Worm (Caenorhabditis elegans): ENCODE data around the gene tag-123.

The tag-123 gene

ce11 chrX:8423199-8423598 is 1.3 kb upstream of the tag-123 start:
- no peak for TF ChIP-seq Y67H2A.10 (GFP tag; conservative IDR thresholded peaks at IDR 0.05)
- TF ChIP-seq Y56A3A.18 (GFP tag; IDR thresholded peaks at IDR 0.05) = no peak
- no peak for TF ChIP-seq nfyb-1 (GFP tag; IDR thresholded peaks at IDR 0.05)
- peak; percentile 18 for TF ChIP-seq nhr-80 (tag; optimal IDR thresholded peaks at IDR 0.05)
- TF ChIP-seq nhr-90 (tag; optimal IDR thresholded peaks at IDR 0.05) = no peak
- no peak for TF ChIP-seq attf-3 (GFP tag; conservative IDR thresholded peaks at IDR 0.05)
- TF ChIP-seq aptf-3 (GFP tag; IDR thresholded peaks at IDR 0.05) = no peak
- TF ChIP-seq ceh-100 (GFP tag; IDR thresholded peaks at IDR 0.05) = no peak
- TF ChIP-seq F57A8.1 (GFP tag; optimal IDR thresholded peaks at IDR 0.05) = no peak
- TF ChIP-seq atf-7 (tag; optimal IDR thresholded peaks at IDR 0.05) = no peak
- no peak for TF ChIP-seq ama-1 (optimal IDR thresholded peaks at IDR 0.05)
- TF ChIP-seq ama-1 (GFP tag; optimal IDR thresholded peaks at IDR 0.05) = no peak
- TF ChIP-seq ztf-25 (GFP tag; IDR thresholded peaks at IDR 0.05) = no peak
- no peak for TF ChIP-seq ztf-6 (GFP tag; IDR thresholded peaks at IDR 0.05)
- no peak for TF ChIP-seq Y53G8AR.9 (GFP tag; conservative IDR thresholded peaks at IDR 0.05)
- no peak for TF ChIP-seq lin-35 (GFP tag; optimal IDR thresholded peaks at IDR 0.05)
- TF ChIP-seq cebp-1 (GFP tag; IDR thresholded peaks at IDR 0.05) = no peak
- TF ChIP-seq cebp-1 (tag; optimal IDR thresholded peaks at IDR 0.05) = peak; percentile 12

- TF ChIP-seq lin-35 (GFP tag; optimal IDR thresholded peaks at IDR 0.05) = no peak
- TF ChIP-seq ztf-18 (tag; optimal IDR thresholded peaks at IDR 0.05) = no peak
- TF ChIP-seq let-526 (GFP tag; IDR thresholded peaks at IDR 0.05) = no peak
- TF ChIP-seq xnd-1 (tag; optimal IDR thresholded peaks at IDR 0.05) = no peak
- no peak for TF ChIP-seq D2030.7 (GFP tag; IDR thresholded peaks at IDR 0.05)
- TF ChIP-seq K11D2.4 (GFP tag; IDR thresholded peaks at IDR 0.05) = no peak
- no peak for TF ChIP-seq gei-17 (GFP tag; optimal IDR thresholded peaks at IDR 0.05)
- no peak for TF ChIP-seq cebp-1 (GFP tag; IDR thresholded peaks at IDR 0.05)
- TF ChIP-seq cebp-1 (tag; optimal IDR thresholded peaks at IDR 0.05) = no peak
- peak; percentile 35 for TF ChIP-seq atf-7 (tag; optimal IDR thresholded peaks at IDR 0.05)
- no peak for TF ChIP-seq bed-2 (GFP tag; IDR thresholded peaks at IDR 0.05)
- TF ChIP-seq mcd-1 (GFP tag; IDR thresholded peaks at IDR 0.05) = no peak
- TF ChIP-seq attf-3 (GFP tag; conservative IDR thresholded peaks at IDR 0.05) = no peak
- no peak for TF ChIP-seq F33H1.4 (GFP tag; IDR thresholded peaks at IDR 0.05)
- no peak for TF ChIP-seq nfya-2 (GFP tag; IDR thresholded peaks at IDR 0.05)
- peak; percentile 38 for TF ChIP-seq nhr-80 (tag; optimal IDR thresholded peaks at IDR 0.05)
- no peak for TF ChIP-seq athp-1 (tag; optimal IDR thresholded peaks at IDR 0.05)
- peak in 1 of 2 experiments; percentile 35 for TF ChIP-seq let-607 (tag; optimal IDR thresholded peaks at IDR 0.05)
- TF ChIP-seq unc-62 (GFP tag; optimal IDR thresholded peaks at IDR 0.05) = peak; percentile 72
- TF ChIP-seq madf-10 (tag; optimal IDR thresholded peaks at IDR 0.05) = no peak
- TF ChIP-seq lin-54 (GFP tag; optimal IDR thresholded peaks at IDR 0.05) = no peak
- no peak for TF ChIP-seq nhr-120 (GFP tag; IDR thresholded peaks at IDR 0.05)
- no peak for TF ChIP-seq attf-6 (GFP tag; IDR thresholded peaks at IDR 0.05)
- no peak for TF ChIP-seq lin-26 (GFP tag; IDR thresholded peaks at IDR 0.05)
These were observed 261 bp downstream of the tag-123 start for ce11 chrX:8421594-8421993.

DNA sequence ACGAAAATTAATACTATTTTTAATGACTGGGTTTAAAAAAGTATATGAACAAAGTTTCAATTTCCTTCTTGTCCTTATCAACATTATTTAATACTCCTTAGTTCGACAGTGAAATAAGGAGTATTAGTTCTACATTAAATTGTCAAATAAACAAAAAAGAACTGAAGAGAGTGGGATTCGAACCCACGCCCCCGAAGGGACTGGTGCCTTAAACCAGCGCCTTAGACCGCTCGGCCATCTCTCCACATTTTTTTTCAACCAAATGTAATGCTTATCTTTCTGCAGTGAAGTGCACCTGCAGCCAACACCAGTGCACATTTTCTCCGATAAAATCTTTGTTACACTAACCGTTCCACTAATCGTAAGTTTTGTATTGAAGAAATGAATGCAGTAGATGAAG is 2.6 kb downstream of the tag-123 start:
- TF ChIP-seq snpc-1.1 (tag; optimal IDR thresholded peaks at IDR 0.05; ENCODE audit: insufficient read depth) (no peak), egrh-3 (GFP tag; IDR thresholded peaks at IDR 0.05) (0 out of 2 replicates have a peak, but pooled peaks have one; percentile 26), snpc-3.4 (tag; optimal IDR thresholded peaks at IDR 0.05) (peak; percentile 34), let-607 (tag; optimal IDR thresholded peaks at IDR 0.05) (no peak), madf-10 (tag; optimal IDR thresholded peaks at IDR 0.05) (peak; percentile 14), egl-44 (GFP tag; IDR thresholded peaks at IDR 0.05) (no peak), ceh-27 (GFP tag; optimal IDR thresholded peaks at IDR 0.05) (no peak), ama-1 (optimal IDR thresholded peaks at IDR 0.05) (no peak), ama-1 (GFP tag; optimal IDR thresholded peaks at IDR 0.05) (no peak), hmg-1.2 (GFP tag; IDR thresholded peaks at IDR 0.05) (peak; percentile 65), ZK185.1 (tag; optimal IDR thresholded peaks at IDR 0.05; ENCODE audit: poor library complexity, severe bottlenecking) (peak; percentile 8), Y67H2A.10 (GFP tag; conservative IDR thresholded peaks at IDR 0.05) (no peak), egl-18 (GFP tag; IDR thresholded peaks at IDR 0.05) (no peak), C06A6.2 (GFP tag; conservative IDR thresholded peaks at IDR 0.05) (no peak), nhr-90 (tag; optimal IDR thresholded peaks at IDR 0.05) (peak; percentile 54), cebp-1 (GFP tag; IDR thresholded peaks at IDR 0.05) (no peak), cebp-1 (tag; optimal IDR thresholded peaks at IDR 0.05) (peak; percentile 26), lsl-1 (GFP tag; optimal IDR thresholded peaks at IDR 0.05) (no peak), Y56A3A.18 (GFP tag; IDR thresholded peaks at IDR 0.05) (0 out of 2 replicates have a peak, but pooled peaks have one; percentile 24)
